Worm (Caenorhabditis elegans): ENCODE measurements around the gene ttr-34.

The ttr-34 gene

ce11 chrX:13134807-13135206, 4.8 kb upstream of the ttr-34 start, which contains the start of gene F09A5.2:
F09A5.2 (plus strand) TSS chrX:13135107.
- no peak for TF ChIP-seq snpc-4 (tag; optimal IDR thresholded peaks at IDR 0.05)
- no peak for TF ChIP-seq ham-2 (GFP tag; optimal IDR thresholded peaks at IDR 0.05)
- no peak for TF ChIP-seq sptf-1 (tag; optimal IDR thresholded peaks at IDR 0.05)
- TF ChIP-seq flh-1 (GFP tag; optimal IDR thresholded peaks at IDR 0.05): no peak

ce11 chrX:13141440-13141839, 1.8 kb downstream of the ttr-34 start, which contains the start of gene F09A5.3:
F09A5.3 (plus strand) TSS chrX:13141601.
- TF ChIP-seq elt-1 (tag; optimal IDR thresholded peaks at IDR 0.05; ENCODE audit: borderline replicate concordance, insufficient read depth) (peak; percentile 98), ceh-39 (tag; optimal IDR thresholded peaks at IDR 0.05) (no peak), nhr-12 (tag; optimal IDR thresholded peaks at IDR 0.05) (no peak), tbx-8 (GFP tag; optimal IDR thresholded peaks at IDR 0.05) (no peak), lsy-2 (tag; optimal IDR thresholded peaks at IDR 0.05) (no peak), ham-2 (GFP tag; optimal IDR thresholded peaks at IDR 0.05) (peak; percentile 82), ztf-11 (tag; optimal IDR thresholded peaks at IDR 0.05) (no peak), ceh-43 (GFP tag; optimal IDR thresholded peaks at IDR 0.05) (no peak), nhr-2 (tag; optimal IDR thresholded peaks at IDR 0.05) (peak; percentile 59), ces-1 (GFP tag; optimal IDR thresholded peaks at IDR 0.05) (no peak), mls-2 (tag; optimal IDR thresholded peaks at IDR 0.05) (no peak), unc-62 (GFP tag; optimal IDR thresholded peaks at IDR 0.05) (peak; percentile 76), ceh-83 (GFP tag; optimal IDR thresholded peaks at IDR 0.05) (no peak), unc-120 (tag; optimal IDR thresholded peaks at IDR 0.05; ENCODE audit: poor library complexity, severe bottlenecking) (no peak), lin-13 (tag; optimal IDR thresholded peaks at IDR 0.05) (no peak), pha-4 (tag; optimal IDR thresholded peaks at IDR 0.05) (no peak), hlh-1 (tag; optimal IDR thresholded peaks at IDR 0.05) (peak; percentile 76), flh-1 (GFP tag; optimal IDR thresholded peaks at IDR 0.05) (no peak), zip-8 (tag; optimal IDR thresholded peaks at IDR 0.05) (no peak), unc-39 (tag; optimal IDR thresholded peaks at IDR 0.05) (no peak), elt-3 (tag; optimal IDR thresholded peaks at IDR 0.05) (peak; percentile 11), bed-3 (GFP tag; optimal IDR thresholded peaks at IDR 0.05) (no peak), drap-1 (GFP tag; optimal IDR thresholded peaks at IDR 0.05) (no peak), sem-2 (GFP tag; optimal IDR thresholded peaks at IDR 0.05) (no peak), blmp-1 (tag; optimal IDR thresholded peaks at IDR 0.05) (peak; percentile 6), nhr-28 (tag; optimal IDR thresholded peaks at IDR 0.05) (no peak), M03D4.4 (tag; optimal IDR thresholded peaks at IDR 0.05) (no peak), mep-1 (tag; optimal IDR thresholded peaks at IDR 0.05) (no peak), sptf-1 (tag; optimal IDR thresholded peaks at IDR 0.05) (no peak), cnd-1 (tag; optimal IDR thresholded peaks at IDR 0.05) (no peak), lin-32 (GFP tag; optimal IDR thresholded peaks at IDR 0.05) (no peak), nhr-237 (tag; optimal IDR thresholded peaks at IDR 0.05) (no peak), snpc-4 (tag; optimal IDR thresholded peaks at IDR 0.05) (no peak), mab-5 (tag; optimal IDR thresholded peaks at IDR 0.05) (no peak), nhr-76 (tag; optimal IDR thresholded peaks at IDR 0.05) (no peak)

- TF ChIP-seq elt-1 (tag; optimal IDR thresholded peaks at IDR 0.05; ENCODE audit: borderline replicate concordance, insufficient read depth): no peak
- peak; percentile 71 for TF ChIP-seq ces-1 (GFP tag; optimal IDR thresholded peaks at IDR 0.05)
- no peak for TF ChIP-seq unc-120 (tag; optimal IDR thresholded peaks at IDR 0.05; ENCODE audit: poor library complexity, severe bottlenecking)
- peak; percentile 91 for TF ChIP-seq cnd-1 (tag; optimal IDR thresholded peaks at IDR 0.05)
- TF ChIP-seq sem-2 (GFP tag; optimal IDR thresholded peaks at IDR 0.05): no peak
- peak; percentile 53 for TF ChIP-seq lin-32 (GFP tag; optimal IDR thresholded peaks at IDR 0.05)
Observed at ce11 chrX:13143236-13143635, 3.6 kb downstream of the ttr-34 start.
